Fruit fly (Drosophila melanogaster): Measurements from ENCODE around the gene Rcd4.
A peak's percentile ranks its signal among the peaks of the same experiment; 100 is the strongest.

DNA sequence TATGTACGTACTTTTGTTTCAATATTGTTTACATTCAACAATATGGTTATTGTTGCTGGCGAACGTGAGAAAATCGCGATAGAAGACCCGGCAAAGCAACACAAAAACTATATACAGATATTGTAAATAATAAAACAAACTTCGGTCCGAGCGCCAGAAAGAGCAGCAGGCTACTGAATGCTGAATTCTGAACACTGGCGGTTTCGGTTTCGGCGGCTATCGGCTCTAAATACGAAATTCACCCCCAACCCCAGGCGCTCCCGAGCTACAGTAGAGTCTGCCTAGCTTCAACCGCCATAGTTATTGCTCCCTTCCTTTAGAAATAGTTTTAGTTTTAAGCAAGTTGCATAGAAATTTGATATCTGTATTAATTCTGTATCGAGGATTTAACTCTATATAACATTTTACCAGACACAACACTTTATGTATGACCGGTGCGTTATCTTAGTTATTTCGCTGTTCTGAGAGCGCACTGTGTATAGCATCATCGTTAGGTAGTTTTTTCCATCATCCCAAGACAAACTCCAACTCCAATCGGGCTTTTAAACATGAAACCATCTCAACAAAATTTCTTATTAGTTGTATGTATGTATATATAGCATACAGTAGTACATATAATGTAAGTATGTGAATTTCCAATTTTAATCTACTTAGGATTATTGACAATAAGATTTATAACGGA, 20.2 kb upstream of the Rcd4 start, which contains the start of gene CG7627:
- TF ChIP-seq topi (GFP tag; optimal IDR thresholded peaks at IDR 0.05), result peak; percentile 71
- TF ChIP-seq fd85E (GFP tag; optimal IDR thresholded peaks at IDR 0.05), result no peak
- peak; percentile 16 for TF ChIP-seq Lpt (GFP tag; optimal IDR thresholded peaks at IDR 0.05)
